Fruit fly (Drosophila melanogaster) whole organism, wandering third instar larva: ENCODE data around the gene CG12084.

ENCODE experiments used
- Abd-B ChIP-seq: fragments of >200 bp; optimal IDR thresholded peaks from 2 replicates; lab custom pipeline; 2017; ENCODE audit warnings: missing biosample characterization, missing genetic modification characterization
- Dfd ChIP-seq: fragments of >200 bp; optimal IDR thresholded peaks from 2 replicates; lab custom pipeline; 2017; ENCODE audit warnings: missing biosample characterization, missing genetic modification characterization
- Dif ChIP-seq: fragments of 200-275, 200-300 bp; sonication (Bioruptor generic); optimal IDR thresholded peaks from 2 replicates; lab custom pipeline; 2018; ENCODE audit warnings: missing biosample characterization, missing genetic modification characterization; ENCODE audit not compliant: partially characterized antibody
- Rel ChIP-seq, 2 experiments: fragments of 200-800 bp; sonication (Bioruptor generic) in 1 of 2; optimal IDR thresholded peaks; 2 replicates in 1 of 2; 3 replicates in 1 of 2; lab custom pipeline; 2016 to 2019; ENCODE audit warnings: mild to moderate bottlenecking in 2 of 2, missing biosample characterization in 2 of 2, missing genetic modification characterization in 2 of 2, moderate library complexity in 1 of 2
- brk ChIP-seq: fragments of 200-800 bp; sonication (Bioruptor generic); optimal IDR thresholded peaks from 2 replicates; lab custom pipeline; 2016; ENCODE audit warnings: missing biosample characterization, mild to moderate bottlenecking, missing genetic modification characterization
- dl ChIP-seq, 2 experiments: fragments of 175-275, 200-275 bp in 1 of 2; fragments of 200-275 bp in 1 of 2; sonication (Bioruptor generic); optimal IDR thresholded peaks; lab custom pipeline; 2018; ENCODE audit warnings: mild to moderate bottlenecking in 2 of 2, missing biosample characterization in 2 of 2, missing genetic modification characterization in 2 of 2, moderate library complexity in 2 of 2; ENCODE audit not compliant: partially characterized antibody in 2 of 2, insufficient read depth in 1 of 2
- dmrt93B ChIP-seq: fragments of 200-800 bp; sonication (Bioruptor generic); optimal IDR thresholded peaks from 2 replicates; lab custom pipeline; 2018; ENCODE audit warnings: missing biosample characterization, mild to moderate bottlenecking, missing genetic modification characterization
- ey ChIP-seq: fragments of 200-800 bp; sonication (Bioruptor generic); optimal IDR thresholded peaks from 2 replicates; lab custom pipeline; 2016; ENCODE audit warnings: missing biosample characterization, missing genetic modification characterization
- fru ChIP-seq: fragments of 200-800 bp; sonication (Bioruptor generic); optimal IDR thresholded peaks from 3 replicates; lab custom pipeline; 2016; ENCODE audit warnings: missing biosample characterization, mild to moderate bottlenecking, missing genetic modification characterization
- jim ChIP-seq: fragments of 175-275, 200-325 bp; sonication (Bioruptor generic); optimal IDR thresholded peaks from 2 replicates; lab custom pipeline; 2016; ENCODE audit warnings: missing biosample characterization, mild to moderate bottlenecking, missing genetic modification characterization
- lola ChIP-seq: fragments of >200 bp; optimal IDR thresholded peaks from 2 replicates; lab custom pipeline; 2017; ENCODE audit warnings: missing biosample characterization, missing genetic modification characterization
- pan ChIP-seq: fragments of >200 bp; optimal IDR thresholded peaks from 2 replicates; lab custom pipeline; 2017
- psq ChIP-seq: fragments of 200-800 bp; sonication (Bioruptor generic); optimal IDR thresholded peaks from 3 replicates; lab custom pipeline; 2017; ENCODE audit warnings: missing biosample characterization, mild to moderate bottlenecking, missing genetic modification characterization, moderate library complexity

DNA sequence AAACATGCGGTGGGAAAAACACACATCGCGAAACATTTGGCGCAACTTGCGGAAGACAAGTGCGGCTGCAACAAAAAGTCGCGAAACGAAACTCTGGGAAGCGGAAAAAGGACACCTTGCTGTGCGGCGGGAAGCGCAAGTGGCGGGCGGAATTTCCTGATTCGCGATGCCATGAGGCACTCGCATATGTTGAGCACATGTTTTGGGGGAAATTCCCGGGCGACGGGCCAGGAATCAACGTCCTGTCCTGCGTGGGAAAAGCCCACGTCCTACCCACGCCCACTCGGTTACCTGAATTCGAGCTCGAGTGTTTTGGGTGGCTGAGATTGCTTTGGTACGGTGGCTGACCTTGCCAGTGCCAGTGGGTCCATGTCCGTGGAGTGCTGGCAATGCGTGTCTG, 34.6 kb downstream of the CG12084 start:
- no peak for TF ChIP-seq lola (GFP tag; lab: Kevin White, UChicago)
- TF ChIP-seq Dfd: no peak
- no peak for TF ChIP-seq psq (GFP tag; lab: Kevin White, UChicago)
- no peak for TF ChIP-seq Rel (GFP tag; optimal IDR thresholded peaks at IDR 0.05; lab: Kevin White, UChicago)
- TF ChIP-seq Rel (tag; optimal IDR thresholded peaks at IDR 0.05; lab: Kevin White, UChicago): no peak
- TF ChIP-seq jim: no peak
- TF ChIP-seq ey (GFP tag; lab: Kevin White, UChicago): no peak
- TF ChIP-seq Dif (GFP tag; lab: Kevin White, UChicago): no peak
- TF ChIP-seq fru: no peak
- TF ChIP-seq Abd-B (GFP tag; lab: Kevin White, UChicago): no peak
- TF ChIP-seq dl (GFP tag; optimal IDR thresholded peaks at IDR 0.05; lab: Kevin White, UChicago; ENCODE audit: insufficient read depth in 1 of 2, partially characterized antibody in 2 of 2): no peak
- TF ChIP-seq dmrt93B (GFP tag; lab: Kevin White, UChicago): no peak
- no peak for TF ChIP-seq brk (GFP tag; lab: Kevin White, UChicago)
- TF ChIP-seq pan (lab: Kevin White, UChicago): no peak
